Fruit fly (Drosophila melanogaster): ENCODE data around the gene CG32985.

dm6 chr2L:8962254-8962653 is at the start of gene CG32985, which contains the start of gene CG9525:
- TF ChIP-seq Clk (GFP tag; optimal IDR thresholded peaks at IDR 0.05) (no peak), cic (GFP tag; optimal IDR thresholded peaks at IDR 0.05) (no peak)

All from whole organism, adult.